Fruit fly (Drosophila melanogaster) whole organism, prepupa: ENCODE measurements around the gene Uro.

Experiments
- Blimp-1 ChIP-seq: fragments of 200-800 bp; sonication (Bioruptor generic); optimal IDR thresholded peaks from 3 replicates; lab custom pipeline; 2017; ENCODE audit warnings: missing biosample characterization, missing genetic modification characterization, mild to moderate bottlenecking, moderate library complexity, missing genetic modification reagents
- CG10631 ChIP-seq: fragments of 200-800 bp; sonication (Bioruptor generic); optimal IDR thresholded peaks from 2 replicates; lab custom pipeline; 2016; ENCODE audit warnings: missing biosample characterization, missing genetic modification characterization
- CG10669 ChIP-seq: fragments of 200-800 bp; sonication (Bioruptor generic); optimal IDR thresholded peaks from 3 replicates; lab custom pipeline; 2018; ENCODE audit warnings: missing biosample characterization, mild to moderate bottlenecking, missing genetic modification characterization, moderate library complexity
- CG11294 ChIP-seq: fragments of 200-800 bp; sonication (Bioruptor generic); IDR thresholded peaks from 2 replicates; pipeline ENCODE4 v1.3.6; 2022; ENCODE audit warnings: missing biosample characterization, missing genetic modification characterization
- CG11762 ChIP-seq: fragments of 200-800 bp; sonication (Bioruptor generic); optimal IDR thresholded peaks from 3 replicates; lab custom pipeline; 2016; ENCODE audit warnings: missing biosample characterization, missing genetic modification characterization; ENCODE audit not compliant: insufficient read depth
- CG15336 ChIP-seq: fragments of 200-800 bp; sonication (Bioruptor generic); IDR thresholded peaks from 2 replicates; pipeline ENCODE4 v1.3.6; 2022; ENCODE audit warnings: missing biosample characterization, missing genetic modification characterization
- CG1621 ChIP-seq: fragments of 200-800 bp; sonication (Bioruptor generic); optimal IDR thresholded peaks from 3 replicates; lab custom pipeline; 2018; ENCODE audit warnings: missing biosample characterization, mild to moderate bottlenecking, missing genetic modification characterization
- CG16779 ChIP-seq: fragments of 200-800 bp; sonication (Bioruptor generic); optimal IDR thresholded peaks from 3 replicates; lab custom pipeline; 2017; ENCODE audit warnings: missing biosample characterization, mild to moderate bottlenecking, missing genetic modification characterization
- CG3032 ChIP-seq: fragments of 200-800 bp; optimal IDR thresholded peaks from 2 replicates; lab custom pipeline; 2019; ENCODE audit warnings: missing biosample characterization, mild to moderate bottlenecking, missing genetic modification characterization, moderate library complexity
- CG31627 ChIP-seq: fragments of 200-800 bp; sonication (Bioruptor generic); optimal IDR thresholded peaks from 3 replicates; lab custom pipeline; 2016; ENCODE audit warnings: missing biosample characterization, missing genetic modification characterization
- CG32006 ChIP-seq: fragments of 200-800 bp; sonication (Bioruptor generic); optimal IDR thresholded peaks from 3 replicates; lab custom pipeline; 2017; ENCODE audit warnings: missing biosample characterization, mild to moderate bottlenecking, missing genetic modification characterization
- CG34406 ChIP-seq: fragments of 200-800 bp; sonication (Bioruptor generic); optimal IDR thresholded peaks from 3 replicates; lab custom pipeline; 2016; ENCODE audit warnings: missing biosample characterization, missing genetic modification characterization
- CG4318 ChIP-seq: fragments of 200-800 bp; sonication (Bioruptor generic); optimal IDR thresholded peaks from 3 replicates; lab custom pipeline; 2017; ENCODE audit warnings: missing biosample characterization, mild to moderate bottlenecking, missing genetic modification characterization
- CG6163 ChIP-seq: fragments of 200-800 bp; sonication (Bioruptor generic); IDR thresholded peaks from 3 replicates; pipeline ENCODE4 v1.3.6; 2022; ENCODE audit warnings: missing biosample characterization, missing genetic modification characterization
- CG6276 ChIP-seq: fragments of 200-800 bp; sonication (Bioruptor generic); optimal IDR thresholded peaks from 2 replicates; lab custom pipeline; 2017; ENCODE audit warnings: missing biosample characterization, mild to moderate bottlenecking, missing genetic modification characterization
- CG6792 ChIP-seq: fragments of 200-800 bp; sonication (Bioruptor generic); optimal IDR thresholded peaks from 3 replicates; lab custom pipeline; 2016; ENCODE audit warnings: missing biosample characterization, missing genetic modification characterization
- CG6854 ChIP-seq: fragments of 200-800 bp; sonication (Bioruptor generic); optimal IDR thresholded peaks from 2 replicates; lab custom pipeline; 2017; ENCODE audit warnings: missing biosample characterization, mild to moderate bottlenecking, missing genetic modification characterization
- CG7368 ChIP-seq: fragments of 200-800 bp; sonication (Bioruptor generic); optimal IDR thresholded peaks from 3 replicates; lab custom pipeline; 2016; ENCODE audit warnings: missing biosample characterization, missing genetic modification characterization
- CG8632 ChIP-seq: fragments of 200-800 bp; sonication (Bioruptor generic); optimal IDR thresholded peaks from 3 replicates; lab custom pipeline; 2016; ENCODE audit warnings: missing biosample characterization, missing genetic modification characterization
- Eip75B ChIP-seq: fragments of 200-800 bp; sonication (Bioruptor generic); optimal IDR thresholded peaks from 3 replicates; lab custom pipeline; 2016; ENCODE audit warnings: missing biosample characterization, missing genetic modification characterization
- Eip78C ChIP-seq: fragments of 200-800 bp; sonication (Bioruptor generic); peaks from one replicate; lab custom pipeline; 2016; ENCODE audit warnings: missing biosample characterization, missing genetic modification characterization
- Eip93F ChIP-seq: fragments of 200-800 bp; sonication (Bioruptor generic); optimal IDR thresholded peaks from 2 replicates; lab custom pipeline; 2016; ENCODE audit warnings: missing biosample characterization, mild to moderate bottlenecking, missing genetic modification characterization
- Ets21C ChIP-seq: fragments of 200-800 bp; sonication (Bioruptor generic); optimal IDR thresholded peaks from 3 replicates; lab custom pipeline; 2016; ENCODE audit warnings: missing biosample characterization, missing genetic modification characterization
- Ets96B ChIP-seq: fragments of 200-800 bp; optimal IDR thresholded peaks from 2 replicates; lab custom pipeline; 2019; ENCODE audit warnings: missing biosample characterization, mild to moderate bottlenecking, missing genetic modification characterization, moderate library complexity
- Gug ChIP-seq: fragments of 200-800 bp; sonication (Bioruptor generic); IDR thresholded peaks from 2 replicates; pipeline ENCODE4 v1.3.6; 2022; ENCODE audit warnings: missing biosample characterization, missing genetic modification characterization
- Hr38 ChIP-seq: sonication (Bioruptor generic); optimal IDR thresholded peaks from 2 replicates; lab custom pipeline; 2016; ENCODE audit warnings: missing biosample characterization, missing genetic modification characterization
- Lpt ChIP-seq: fragments of 200-800 bp; sonication (Bioruptor generic); optimal IDR thresholded peaks from 3 replicates; lab custom pipeline; 2016; ENCODE audit warnings: missing biosample characterization, missing genetic modification characterization
- Met ChIP-seq: fragments of 200-800 bp; sonication (Bioruptor generic); optimal IDR thresholded peaks from 3 replicates; lab custom pipeline; 2016; ENCODE audit warnings: missing biosample characterization, missing genetic modification characterization
- OdsH ChIP-seq: fragments of 200-800 bp; sonication (Bioruptor generic); optimal IDR thresholded peaks from 3 replicates; lab custom pipeline; 2016; ENCODE audit warnings: missing biosample characterization, missing genetic modification characterization
- Smox ChIP-seq: fragments of 200-800 bp; sonication (Bioruptor generic); optimal IDR thresholded peaks from 3 replicates; lab custom pipeline; 2016; ENCODE audit warnings: missing biosample characterization, missing genetic modification characterization
- Sox102F ChIP-seq: fragments of 200-800 bp; sonication (Bioruptor generic); optimal IDR thresholded peaks from 2 replicates; lab custom pipeline; 2016; ENCODE audit warnings: missing biosample characterization, mild to moderate bottlenecking, missing genetic modification characterization
- Sox14 ChIP-seq: fragments of 200-800 bp; sonication (Bioruptor generic); optimal IDR thresholded peaks from 3 replicates; lab custom pipeline; 2016; ENCODE audit warnings: missing biosample characterization, missing genetic modification characterization
- Sox15 ChIP-seq: fragments of 200-800 bp; sonication (Bioruptor generic); optimal IDR thresholded peaks from 3 replicates; lab custom pipeline; 2016; ENCODE audit warnings: missing biosample characterization, missing genetic modification characterization
- acj6 ChIP-seq: fragments of 200-800 bp; sonication (Bioruptor generic); optimal IDR thresholded peaks from 3 replicates; lab custom pipeline; 2016; ENCODE audit warnings: missing biosample characterization, missing genetic modification characterization
- cyc ChIP-seq: fragments of 200-800 bp; sonication (Bioruptor generic); optimal IDR thresholded peaks from 3 replicates; lab custom pipeline; 2016; ENCODE audit warnings: missing biosample characterization, missing genetic modification characterization
- dac ChIP-seq: fragments of 200-800 bp; sonication (Bioruptor generic); optimal IDR thresholded peaks from 2 replicates; lab custom pipeline; 2017; ENCODE audit warnings: missing biosample characterization, mild to moderate bottlenecking, missing genetic modification characterization
- dsx ChIP-seq: fragments of 200-800 bp; optimal IDR thresholded peaks from 3 replicates; lab custom pipeline; 2019; ENCODE audit warnings: missing biosample characterization, mild to moderate bottlenecking, missing genetic modification characterization, moderate library complexity; ENCODE audit not compliant: poor library complexity, severe bottlenecking
- esn ChIP-seq: fragments of 200-800 bp; sonication (Bioruptor generic); optimal IDR thresholded peaks from 2 replicates; lab custom pipeline; 2016; ENCODE audit warnings: missing biosample characterization, mild to moderate bottlenecking, missing genetic modification characterization, moderate library complexity
- fd85E ChIP-seq: fragments of 200-800 bp; sonication (Bioruptor generic); optimal IDR thresholded peaks from 3 replicates; lab custom pipeline; 2016; ENCODE audit warnings: missing biosample characterization, missing genetic modification characterization
- fkh ChIP-seq: fragments of 200-800 bp; sonication (Bioruptor generic); optimal IDR thresholded peaks from 3 replicates; lab custom pipeline; 2017; ENCODE audit warnings: missing biosample characterization, mild to moderate bottlenecking, missing genetic modification characterization, moderate library complexity
- lz ChIP-seq: fragments of 200-800 bp; sonication (Bioruptor generic); optimal IDR thresholded peaks from 3 replicates; lab custom pipeline; 2016; ENCODE audit warnings: missing biosample characterization, missing genetic modification characterization
- net ChIP-seq: fragments of 200-800 bp; sonication (Bioruptor generic); optimal IDR thresholded peaks from 3 replicates; lab custom pipeline; 2016; ENCODE audit warnings: missing biosample characterization, missing genetic modification characterization
- pdm3 ChIP-seq: fragments of 200-800 bp; sonication (Bioruptor generic); optimal IDR thresholded peaks from 3 replicates; lab custom pipeline; 2016; ENCODE audit warnings: missing biosample characterization, missing genetic modification characterization
- salr ChIP-seq, 2 experiments: fragments of 200-800 bp; sonication (Bioruptor generic); optimal IDR thresholded peaks; 3 replicates each; lab custom pipeline; 2016 to 2018; ENCODE audit warnings: missing biosample characterization in 2 of 2, missing genetic modification characterization in 2 of 2, mild to moderate bottlenecking in 1 of 2
- spab ChIP-seq: fragments of 200-800 bp; sonication (Bioruptor generic); optimal IDR thresholded peaks from 2 replicates; lab custom pipeline; 2017; ENCODE audit warnings: missing biosample characterization, mild to moderate bottlenecking, missing genetic modification characterization, missing genetic modification reagents
- ss ChIP-seq, 2 experiments: fragments of 200-800 bp; sonication (Bioruptor generic); optimal IDR thresholded peaks; 2 replicates in 1 of 2; 3 replicates in 1 of 2; lab custom pipeline; 2017 to 2018; ENCODE audit warnings: mild to moderate bottlenecking in 2 of 2, missing biosample characterization in 2 of 2, missing genetic modification characterization in 2 of 2, moderate library complexity in 1 of 2
- topi ChIP-seq: fragments of 200-800 bp; sonication (Bioruptor generic); optimal IDR thresholded peaks from 3 replicates; lab custom pipeline; 2016; ENCODE audit warnings: missing biosample characterization, missing genetic modification characterization
- vri ChIP-seq: fragments of 200-800 bp; sonication (Bioruptor generic); optimal IDR thresholded peaks from 3 replicates; lab custom pipeline; 2016; ENCODE audit warnings: missing biosample characterization, mild to moderate bottlenecking, missing genetic modification characterization

Gene Uro

DNA sequence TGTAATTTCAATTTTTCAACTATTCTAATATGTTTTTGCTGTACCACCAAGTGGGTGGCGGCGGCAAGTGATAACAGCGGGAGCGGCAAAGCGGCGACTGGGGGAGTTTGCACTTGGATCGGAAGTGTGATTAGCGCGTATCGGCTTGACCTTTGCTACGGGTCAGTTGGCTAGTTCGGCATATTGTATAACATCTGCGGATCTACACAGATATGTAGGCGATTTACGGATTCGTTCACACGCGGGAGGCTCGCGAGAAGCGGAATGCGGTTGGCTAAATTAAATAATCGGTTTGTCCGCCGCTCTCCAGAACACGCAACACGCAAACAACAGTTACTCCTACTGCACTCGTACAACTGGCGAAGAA is 10.2 kb downstream of the Uro start:
- TF ChIP-seq CG1621 (tag; lab: Kevin White, UChicago) = no peak
- no peak for TF ChIP-seq CG11294
- no peak for TF ChIP-seq Sox14

DNA sequence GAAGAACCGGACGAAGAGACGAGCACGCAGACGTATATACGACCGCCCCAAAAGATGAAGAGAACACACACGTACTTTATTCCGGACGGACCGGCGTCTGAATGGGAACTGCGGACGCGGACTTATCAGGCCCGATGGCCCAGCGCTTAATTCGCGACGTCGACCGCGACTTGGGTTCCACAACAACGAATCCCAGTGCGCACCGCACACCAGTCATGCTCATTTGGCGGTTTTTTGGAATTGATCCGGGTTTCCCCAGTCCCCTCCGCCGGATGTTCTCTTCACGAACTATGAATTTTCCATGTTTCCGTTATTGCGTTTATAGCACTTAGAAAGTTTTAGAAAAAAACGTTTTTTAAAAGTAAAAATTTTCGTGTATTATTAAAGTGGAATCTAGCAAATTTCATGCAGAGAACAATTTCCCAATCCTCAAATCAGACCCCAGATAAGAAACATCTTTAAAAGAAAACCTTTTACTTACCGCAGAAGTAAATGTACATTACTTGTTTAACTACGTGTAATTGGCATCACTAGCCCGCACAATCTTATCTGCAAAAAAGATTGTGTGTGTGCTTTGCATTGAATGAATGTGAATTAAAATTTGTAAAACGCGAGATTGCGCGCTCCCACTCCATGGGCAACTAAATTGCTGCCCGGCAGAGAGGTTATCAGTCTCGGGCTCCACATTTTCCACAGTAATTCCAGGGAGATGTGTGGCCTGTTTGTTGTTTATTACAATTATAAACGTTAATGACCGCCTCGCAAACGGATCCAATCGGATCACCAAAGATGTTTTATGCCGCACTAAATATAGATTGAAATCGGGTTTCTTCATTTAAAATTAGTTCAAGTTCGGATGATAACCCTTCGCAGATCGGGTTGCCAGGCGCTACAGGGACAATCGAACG is 10.8 kb downstream of the Uro start, which contains the start of gene CG7149:
Gene CG7149, minus strand, starts transcription at position 110 of the 908 bp plus-strand sequence.
- peak; percentile 94 for TF ChIP-seq vri
- peak; percentile 53 for TF ChIP-seq net (GFP tag; lab: Kevin White, UChicago)
- no peak for TF ChIP-seq Gug (GFP tag; lab: Robert Waterston, UW)
- TF ChIP-seq CG32006 (GFP tag; lab: Kevin White, UChicago) = no peak
- no peak for TF ChIP-seq dac
- TF ChIP-seq Eip93F (GFP tag; lab: Kevin White, UChicago) = no peak
- no peak for TF ChIP-seq fkh (GFP tag; lab: Kevin White, UChicago)
- TF ChIP-seq esn (GFP tag; lab: Kevin White, UChicago) = peak; percentile 60
- TF ChIP-seq CG15336 (GFP tag; lab: Robert Waterston, UW) = no peak
- no peak for TF ChIP-seq fd85E (GFP tag; lab: Kevin White, UChicago)
- TF ChIP-seq CG3032 = no peak
- TF ChIP-seq Sox15 (GFP tag; lab: Kevin White, UChicago) = no peak
- no peak for TF ChIP-seq spab (GFP tag; lab: Kevin White, UChicago)
- peak; percentile 47 for TF ChIP-seq CG31627
- peak; percentile 15 for TF ChIP-seq Ets96B (tag; lab: Kevin White, UChicago)
- TF ChIP-seq CG6854 (GFP tag; lab: Kevin White, UChicago) = peak; percentile 28
- TF ChIP-seq Sox14 = no peak
- TF ChIP-seq cyc (GFP tag; lab: Kevin White, UChicago) = no peak
- TF ChIP-seq Smox (GFP tag; lab: Kevin White, UChicago) = no peak
- no peak for TF ChIP-seq Hr38
- peak; percentile 52 for TF ChIP-seq CG16779 (tag; lab: Kevin White, UChicago)
- no peak for TF ChIP-seq CG7368 (GFP tag; lab: Kevin White, UChicago)
- peak; percentile 13 for TF ChIP-seq Ets21C
- TF ChIP-seq dsx (GFP tag; lab: Kevin White, UChicago) = no peak
- TF ChIP-seq CG8632 = no peak
- TF ChIP-seq CG10669 = peak; percentile 16
- TF ChIP-seq ss (GFP tag; optimal IDR thresholded peaks at IDR 0.05; lab: Kevin White, UChicago) = peak in 1 of 2 experiments; percentile 17
- TF ChIP-seq acj6 (GFP tag; lab: Kevin White, UChicago) = peak; percentile 34
- TF ChIP-seq CG11294 = no peak
- peak; percentile 33 for TF ChIP-seq OdsH (GFP tag; lab: Kevin White, UChicago)
- peak; percentile 36 for TF ChIP-seq Met (GFP tag; lab: Kevin White, UChicago)
- TF ChIP-seq CG6792 = peak; percentile 1
- no peak for TF ChIP-seq salr (GFP tag; optimal IDR thresholded peaks at IDR 0.05; lab: Kevin White, UChicago)
- peak; percentile 1 for TF ChIP-seq Blimp-1 (GFP tag; lab: Kevin White, UChicago)
- no peak for TF ChIP-seq Lpt (GFP tag; lab: Kevin White, UChicago)
- TF ChIP-seq lz (GFP tag; lab: Kevin White, UChicago) = peak; percentile 40
- peak; percentile 41 for TF ChIP-seq CG1621 (tag; lab: Kevin White, UChicago)
- peak; percentile 81 for TF ChIP-seq Eip78C (GFP tag; lab: Kevin White, UChicago)
- TF ChIP-seq Sox102F = peak; percentile 14
- TF ChIP-seq pdm3 = peak; percentile 26
- peak; percentile 8 for TF ChIP-seq CG10631 (GFP tag; lab: Kevin White, UChicago)
- no peak for TF ChIP-seq CG34406 (GFP tag; lab: Kevin White, UChicago)
- no peak for TF ChIP-seq CG4318
- TF ChIP-seq CG11762 (GFP tag; lab: Kevin White, UChicago) = no peak
- TF ChIP-seq Eip75B (GFP tag; lab: Kevin White, UChicago) = peak; percentile 23
- no peak for TF ChIP-seq CG6276 (GFP tag; lab: Kevin White, UChicago)
- no peak; the same call in 2 of the 3 replicates for TF ChIP-seq CG6163
- TF ChIP-seq topi (GFP tag; lab: Kevin White, UChicago) = peak; percentile 22
